Worm (Caenorhabditis elegans) whole organism, L3 larva: ENCODE data around the gene rmh-2.

Experiments used
- R02D3.7 ChIP-seq: fragments of 150-350 bp; optimal IDR thresholded peaks from 2 replicates; lab custom pipeline; 2014; ENCODE audit warnings: missing biosample characterization, missing genetic modification characterization
- ZK546.5 ChIP-seq: sonication (generic microtip); optimal IDR thresholded peaks from 2 replicates; lab custom pipeline; 2017; ENCODE audit warnings: missing biosample characterization, missing genetic modification characterization
- ceh-16 ChIP-seq: sonication (generic microtip); optimal IDR thresholded peaks from 2 replicates; lab custom pipeline; 2017; ENCODE audit warnings: missing biosample characterization, missing genetic modification characterization
- daf-12 ChIP-seq: fragments of 150-350 bp; optimal IDR thresholded peaks from 2 replicates; lab custom pipeline; 2014; ENCODE audit warnings: missing biosample characterization, missing genetic modification reagents, missing genetic modification characterization
- elt-1 ChIP-seq: fragments of 150-350 bp; optimal IDR thresholded peaks from 2 replicates; lab custom pipeline; 2014; ENCODE audit warnings: missing biosample characterization, missing genetic modification characterization
- elt-3 ChIP-seq, 3 experiments: fragments of 150-350 bp in 1 of 3; sonication (generic microtip) in 2 of 3; optimal IDR thresholded peaks; 2 replicates in 2 of 3; 4 replicates in 1 of 3; lab custom pipeline; 2014 to 2017; ENCODE audit warnings: missing biosample characterization in 3 of 3, missing genetic modification characterization in 3 of 3
- eor-1 ChIP-seq, 2 experiments: fragments of 150-350 bp; optimal IDR thresholded peaks; 2 replicates each; lab custom pipeline; 2014 to 2018; ENCODE audit warnings: missing biosample characterization in 2 of 2, missing genetic modification characterization in 2 of 2
- fos-1 ChIP-seq: fragments of 150-350 bp; optimal IDR thresholded peaks from 2 replicates; lab custom pipeline; 2014; ENCODE audit warnings: missing biosample characterization, missing genetic modification characterization
- hmg-11 ChIP-seq: sonication (generic microtip); optimal IDR thresholded peaks from 2 replicates; lab custom pipeline; 2016; ENCODE audit warnings: missing genetic modification characterization, missing compliant biosample characterization
- jun-1 ChIP-seq: fragments of 150-350 bp; optimal IDR thresholded peaks from 2 replicates; lab custom pipeline; 2014; ENCODE audit warnings: missing biosample characterization, missing genetic modification reagents, missing genetic modification characterization
- lin-15B ChIP-seq: fragments of 150-350 bp; optimal IDR thresholded peaks from 2 replicates; lab custom pipeline; 2014; ENCODE audit warnings: missing biosample characterization, missing genetic modification characterization
- lin-39 ChIP-seq: fragments of 150-350 bp; optimal IDR thresholded peaks from 2 replicates; lab custom pipeline; 2018; ENCODE audit warnings: missing biosample characterization, missing genetic modification reagents, missing genetic modification characterization
- mml-1 ChIP-seq: fragments of 150-350 bp; sonication (generic microtip); optimal IDR thresholded peaks from 3 replicates; lab custom pipeline; 2014; ENCODE audit warnings: missing biosample characterization, missing genetic modification characterization
- nfya-1 ChIP-seq: sonication (generic microtip); optimal IDR thresholded peaks from 2 replicates; lab custom pipeline; 2017; ENCODE audit warnings: missing genetic modification characterization, mild to moderate bottlenecking, missing compliant biosample characterization, antibody characterized with exemption, moderate library complexity; ENCODE audit not compliant: insufficient read depth
- nhr-11 ChIP-seq: fragments of 150-350 bp; optimal IDR thresholded peaks from 2 replicates; lab custom pipeline; 2014; ENCODE audit warnings: missing biosample characterization, missing genetic modification characterization
- nhr-12 ChIP-seq: fragments of 150-350 bp; optimal IDR thresholded peaks from 2 replicates; lab custom pipeline; 2014; ENCODE audit warnings: missing biosample characterization, missing genetic modification characterization
- nhr-23 ChIP-seq: fragments of 150-350 bp; optimal IDR thresholded peaks from 2 replicates; lab custom pipeline; 2014; ENCODE audit warnings: missing biosample characterization, missing genetic modification reagents, missing genetic modification characterization
- nhr-237 ChIP-seq: fragments of 150-350 bp; optimal IDR thresholded peaks from 2 replicates; lab custom pipeline; 2014; ENCODE audit warnings: missing biosample characterization, missing genetic modification characterization
- nhr-43 ChIP-seq: sonication (generic microtip); optimal IDR thresholded peaks from 2 replicates; lab custom pipeline; 2016; ENCODE audit warnings: mild to moderate bottlenecking, missing genetic modification characterization, missing compliant biosample characterization; ENCODE audit not compliant: poor library complexity, severe bottlenecking
- nhr-67 ChIP-seq: fragments of 150-350 bp; optimal IDR thresholded peaks from 2 replicates; lab custom pipeline; 2014; ENCODE audit warnings: missing biosample characterization, missing genetic modification characterization
- nhr-77 ChIP-seq: fragments of 150-350 bp; optimal IDR thresholded peaks from 2 replicates; lab custom pipeline; 2014; ENCODE audit warnings: missing biosample characterization, missing genetic modification characterization
- pha-4 ChIP-seq: fragments of 150-350 bp; optimal IDR thresholded peaks from 2 replicates; lab custom pipeline; 2014; ENCODE audit warnings: missing biosample characterization, missing genetic modification reagents, missing genetic modification characterization
- pqm-1 ChIP-seq: fragments of 150-350 bp; optimal IDR thresholded peaks from 2 replicates; lab custom pipeline; 2017; ENCODE audit warnings: missing biosample characterization, missing genetic modification characterization, inconsistent platforms
- unc-39 ChIP-seq: sonication (generic microtip); optimal IDR thresholded peaks from 4 replicates; lab custom pipeline; 2017; ENCODE audit warnings: missing biosample characterization, missing genetic modification characterization
- unc-62 ChIP-seq: fragments of 150-350 bp; sonication (generic microtip); optimal IDR thresholded peaks from 4 replicates; lab custom pipeline; 2014; ENCODE audit warnings: missing biosample characterization, missing genetic modification reagents, missing genetic modification characterization
- zag-1 ChIP-seq: fragments of 150-350 bp; optimal IDR thresholded peaks from 2 replicates; lab custom pipeline; 2014; ENCODE audit warnings: missing biosample characterization, missing genetic modification characterization
- ztf-11 ChIP-seq: fragments of 150-350 bp; optimal IDR thresholded peaks from 2 replicates; lab custom pipeline; 2014; ENCODE audit warnings: missing biosample characterization, missing genetic modification characterization
- ztf-4 ChIP-seq: fragments of 150-350 bp; optimal IDR thresholded peaks from 2 replicates; lab custom pipeline; 2014; ENCODE audit warnings: missing biosample characterization, missing genetic modification characterization

Gene rmh-2

ce11 chrV:9879867-9880266, 50.7 kb downstream of the rmh-2 start, which contains the start of gene sdz-31:
Gene sdz-31, plus strand, starts transcription at chrV:9880167.
- TF ChIP-seq lin-15B (tag; lab: Kevin White, UChicago): no peak
- no peak for TF ChIP-seq hmg-11 (tag; lab: Kevin White, UChicago)
- TF ChIP-seq mml-1 (tag; lab: Kevin White, UChicago): no peak
- TF ChIP-seq pha-4: no peak
- no peak for TF ChIP-seq nhr-67 (tag; lab: Kevin White, UChicago)
- TF ChIP-seq fos-1: no peak
- no peak for TF ChIP-seq ceh-16 (tag; lab: Kevin White, UChicago)
- no peak for TF ChIP-seq elt-1 (tag; lab: Kevin White, UChicago)
- no peak for TF ChIP-seq daf-12 (tag; lab: Kevin White, UChicago)
- TF ChIP-seq unc-62 (GFP tag; lab: Kevin White, UChicago): no peak
- TF ChIP-seq pqm-1 (tag; lab: Kevin White, UChicago): no peak
- TF ChIP-seq ztf-11 (tag; lab: Kevin White, UChicago): no peak
- no peak for TF ChIP-seq nhr-23 (tag; lab: Kevin White, UChicago)
- no peak for TF ChIP-seq ztf-4 (tag; lab: Kevin White, UChicago)
- no peak for TF ChIP-seq lin-39
- no peak for TF ChIP-seq zag-1 (tag; lab: Kevin White, UChicago)

ce11 chrV:9879404-9879803, 51.2 kb downstream of the rmh-2 start, which contains the start of gene srab-26:
Gene srab-26, minus strand, starts transcription at chrV:9879504.
- TF ChIP-seq nhr-43: no peak
- TF ChIP-seq jun-1 (tag; lab: Kevin White, UChicago): no peak
- no peak for TF ChIP-seq nhr-77
- TF ChIP-seq nhr-237 (tag; lab: Kevin White, UChicago): no peak
- no peak for TF ChIP-seq unc-39
- no peak for TF ChIP-seq nhr-67 (tag; lab: Kevin White, UChicago)
- no peak for TF ChIP-seq hmg-11 (tag; lab: Kevin White, UChicago)
- TF ChIP-seq fos-1: no peak
- TF ChIP-seq ZK546.5 (tag; lab: Kevin White, UChicago): no peak
- TF ChIP-seq nhr-23 (tag; lab: Kevin White, UChicago): no peak
- TF ChIP-seq R02D3.7 (tag; lab: Kevin White, UChicago): no peak
- TF ChIP-seq nhr-12 (tag; lab: Kevin White, UChicago): no peak
- TF ChIP-seq ztf-4 (tag; lab: Kevin White, UChicago): no peak
- TF ChIP-seq nhr-11 (tag; lab: Kevin White, UChicago): no peak
- no peak for TF ChIP-seq eor-1 (tag; optimal IDR thresholded peaks at IDR 0.05; lab: Kevin White, UChicago)
- no peak for TF ChIP-seq elt-3 (tag; optimal IDR thresholded peaks at IDR 0.05; lab: Kevin White, UChicago)
- TF ChIP-seq daf-12 (tag; lab: Kevin White, UChicago): no peak
- TF ChIP-seq ceh-16 (tag; lab: Kevin White, UChicago): no peak
- no peak for TF ChIP-seq nfya-1 (tag; lab: Kevin White, UChicago)
- TF ChIP-seq ztf-11 (tag; lab: Kevin White, UChicago): no peak
